Fruit fly (Drosophila melanogaster): ENCODE measurements around the gene Tbh.

dm6 chrX:8062180-8062480 is 66.6 kb downstream of the Tbh start:
- no peak for TF ChIP-seq rib (GFP tag; IDR thresholded peaks at IDR 0.05)
- TF ChIP-seq Stat92E (GFP tag; optimal IDR thresholded peaks at IDR 0.05): no peak
- TF ChIP-seq CG4730 (GFP tag; IDR thresholded peaks at IDR 0.05): no peak
- no peak for TF ChIP-seq CG15073 (GFP tag; optimal IDR thresholded peaks at IDR 0.05)
- TF ChIP-seq prd (optimal IDR thresholded peaks at IDR 0.05): no peak
- no peak for TF ChIP-seq prd (GFP tag; IDR thresholded peaks at IDR 0.05)
- no peak for TF ChIP-seq wor (GFP tag; IDR thresholded peaks at IDR 0.05)
- TF ChIP-seq E2f1 (GFP tag; IDR thresholded peaks at IDR 0.05): no peak
- TF ChIP-seq CG14965 (GFP tag; optimal IDR thresholded peaks at IDR 0.05; ENCODE audit: borderline replicate concordance): no peak
- no peak for TF ChIP-seq slbo (GFP tag; IDR thresholded peaks at IDR 0.05)
- TF ChIP-seq stwl (tag; optimal IDR thresholded peaks at IDR 0.05): no peak
- TF ChIP-seq twi (tag; optimal IDR thresholded peaks at IDR 0.05): no peak
- TF ChIP-seq CG11085 (GFP tag; IDR thresholded peaks at IDR 0.05): no peak
- no peak for TF ChIP-seq crc (GFP tag; optimal IDR thresholded peaks at IDR 0.05)

All from whole organism, embryonic.